Fruit fly (Drosophila melanogaster) whole organism, pupa: ENCODE results near the gene kuz.

Source experiments
- CG10348 ChIP-seq: fragments of 200-800 bp; sonication (Bioruptor generic); IDR thresholded peaks from 2 replicates; pipeline ENCODE4 v1.3.6; 2022; ENCODE audit warnings: missing biosample characterization, missing genetic modification characterization
- CG12605 ChIP-seq: fragments of 200-800 bp; sonication (Bioruptor generic); IDR thresholded peaks from 2 replicates; pipeline ENCODE4 v1.3.6; 2022; ENCODE audit warnings: missing biosample characterization, missing genetic modification characterization
- CG13204 ChIP-seq: fragments of 200-800 bp; sonication (Bioruptor generic); optimal IDR thresholded peaks from 2 replicates; lab custom pipeline; 2018; ENCODE audit warnings: missing biosample characterization, mild to moderate bottlenecking, missing genetic modification characterization, moderate library complexity
- CG32121 ChIP-seq: fragments of 200-800 bp; sonication (Bioruptor generic); IDR thresholded peaks from 2 replicates; pipeline ENCODE4 v1.3.6; 2022; ENCODE audit warnings: missing biosample characterization, missing genetic modification characterization
- CG34367 ChIP-seq: fragments of 200-800 bp; sonication (Bioruptor generic); optimal IDR thresholded peaks from 2 replicates; lab custom pipeline; 2018; ENCODE audit warnings: missing biosample characterization, mild to moderate bottlenecking, missing genetic modification characterization
- CG8301 ChIP-seq: fragments of 200-800 bp; sonication (Bioruptor generic); optimal IDR thresholded peaks from 2 replicates; lab custom pipeline; 2018; ENCODE audit warnings: missing biosample characterization, mild to moderate bottlenecking, missing genetic modification characterization
- D1 ChIP-seq: fragments of 200-800 bp; sonication (Bioruptor generic); optimal IDR thresholded peaks from 2 replicates; lab custom pipeline; 2018; ENCODE audit warnings: missing biosample characterization, mild to moderate bottlenecking, missing genetic modification characterization, moderate library complexity
- Ets98B ChIP-seq: fragments of 200-800 bp; sonication (Bioruptor generic); IDR thresholded peaks from 2 replicates; pipeline ENCODE4 v1.3.6; 2022; ENCODE audit warnings: missing biosample characterization, missing genetic modification characterization
- Pif1A ChIP-seq: fragments of 200-800 bp; sonication (Bioruptor generic); optimal IDR thresholded peaks from 3 replicates; lab custom pipeline; 2016; ENCODE audit warnings: missing biosample characterization, missing genetic modification characterization
- Pif1B ChIP-seq: fragments of 200-800 bp; sonication (Bioruptor generic); optimal IDR thresholded peaks from 3 replicates; lab custom pipeline; 2016; ENCODE audit warnings: missing biosample characterization, missing genetic modification characterization
- fd96Ca ChIP-seq: fragments of 200-800 bp; sonication (Bioruptor generic); IDR thresholded peaks from 3 replicates; pipeline ENCODE4 v1.3.6; 2022; ENCODE audit warnings: missing biosample characterization, missing genetic modification characterization
- rn ChIP-seq: fragments of 200-800 bp; sonication (Bioruptor generic); IDR thresholded peaks from 2 replicates; pipeline ENCODE4 v1.3.6; 2022; ENCODE audit warnings: missing biosample characterization, missing genetic modification characterization

DNA sequence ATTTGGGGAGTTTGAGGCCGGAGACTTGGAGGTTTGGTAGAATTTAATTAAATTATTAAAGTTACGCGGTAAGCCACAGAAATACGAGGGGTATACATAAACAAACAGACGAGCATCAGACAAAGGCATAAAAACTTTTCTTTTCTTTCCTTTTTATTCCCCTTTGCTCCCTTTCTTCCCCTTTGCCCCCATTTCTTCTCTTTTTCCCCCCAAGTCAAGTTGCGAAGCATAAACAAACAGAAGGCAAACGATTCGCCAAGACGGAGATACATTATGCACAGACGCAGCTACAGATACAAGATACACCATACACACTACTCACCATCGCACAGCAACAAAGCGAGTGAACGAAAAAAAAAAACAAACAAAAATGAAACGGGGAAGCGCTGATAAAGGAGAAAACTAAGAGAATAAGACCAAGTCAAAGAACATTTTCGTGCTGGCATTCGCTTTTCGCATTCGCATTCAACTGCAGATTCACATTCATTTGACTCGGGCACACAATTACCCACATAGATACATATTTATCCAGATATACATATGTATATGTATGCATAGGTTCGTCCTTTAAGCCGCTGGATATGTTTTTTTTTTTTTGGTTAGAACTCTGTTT lies 4.7 kb downstream of the kuz start:
- TF ChIP-seq Pif1B (GFP tag; lab: Kevin White, UChicago) (no peak), fd96Ca (GFP tag; lab: Robert Waterston, UW) (no peak), CG13204 (GFP tag; lab: Kevin White, UChicago) (no peak), CG12605 (GFP tag; lab: Robert Waterston, UW) (no peak), CG10348 (no peak), CG32121 (no peak), Pif1A (GFP tag; lab: Kevin White, UChicago) (no peak), D1 (tag; lab: Kevin White, UChicago) (no peak), CG8301 (tag; lab: Kevin White, UChicago) (no peak), CG34367 (tag; lab: Kevin White, UChicago) (no peak), Ets98B (GFP tag; lab: Robert Waterston, UW) (no peak), rn (no peak)
